Fruit fly (Drosophila melanogaster): Measurements from ENCODE around the gene CG4576.

dm6 chr3R:15875611-15876010 is 50.1 kb downstream of the CG4576 start, which contains the start of gene CG31183:
- TF ChIP-seq CG8478 (optimal IDR thresholded peaks at IDR 0.05) (no peak), psq (optimal IDR thresholded peaks at IDR 0.05) (no peak)
